Worm (Caenorhabditis elegans): Measurements from ENCODE around the gene Y54F10BM.21.

DNA sequence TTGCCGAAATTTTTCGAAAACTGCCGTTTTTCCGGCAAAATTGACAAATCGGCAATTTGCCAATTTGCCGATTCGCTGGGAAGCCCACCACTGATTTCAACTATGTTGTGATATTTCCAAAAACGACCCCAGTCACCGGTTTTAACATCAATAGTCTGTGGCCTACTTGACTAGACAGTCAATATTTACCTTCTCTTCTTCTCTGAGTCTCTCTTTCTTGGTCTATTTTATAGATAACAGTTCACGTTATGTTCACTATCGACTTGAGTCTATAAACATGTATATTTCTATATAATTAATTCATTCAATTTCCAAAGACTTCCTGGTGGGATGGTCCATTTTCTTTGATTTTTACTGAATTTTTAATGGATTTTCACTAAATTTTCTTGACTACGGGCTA is 17.8 kb downstream of the Y54F10BM.21 start:
- TF ChIP-seq dao-5 (tag; optimal IDR thresholded peaks at IDR 0.05), result no peak
- TF ChIP-seq him-1 (tag; optimal IDR thresholded peaks at IDR 0.05), result no peak
